Fruit fly (Drosophila melanogaster): ENCODE results near the gene CG10654.

Gene CG10654

dm6 chr3L:12490418-12491035 is 17.1 kb downstream of the CG10654 start, which contains the start of gene CG10660 (continued):
- peak; percentile 73 for TF ChIP-seq CG4707 (GFP tag; optimal IDR thresholded peaks at IDR 0.05)
- TF ChIP-seq sim (GFP tag; IDR thresholded peaks at IDR 0.05), result peak; percentile 85
- peak; percentile 59 for TF ChIP-seq Adf1 (GFP tag; IDR thresholded peaks at IDR 0.05)
- TF ChIP-seq disco-r (GFP tag; optimal IDR thresholded peaks at IDR 0.05), result no peak
- peak; percentile 94 for TF ChIP-seq CG7839 (tag; optimal IDR thresholded peaks at IDR 0.05)
- TF ChIP-seq CG16813 (GFP tag; IDR thresholded peaks at IDR 0.05; ENCODE audit: partially characterized antibody), result no peak
- peak; percentile 73 for TF ChIP-seq CG7357 (GFP tag; IDR thresholded peaks at IDR 0.05)
- TF ChIP-seq klu (GFP tag; IDR thresholded peaks at IDR 0.05), result peak; percentile 23; the same call in 1 of the 2 replicates
- peak; percentile 81 for TF ChIP-seq Fer3 (tag; optimal IDR thresholded peaks at IDR 0.05)
- no peak for TF ChIP-seq HLHmδ (GFP tag; optimal IDR thresholded peaks at IDR 0.05)
- TF ChIP-seq CkIIα-i1 (GFP tag; IDR thresholded peaks at IDR 0.05), result peak; percentile 19; the same call in 1 of the 2 replicates
- TF ChIP-seq Oaz (GFP tag; IDR thresholded peaks at IDR 0.05), result peak; percentile 76
- TF ChIP-seq tna (GFP tag; IDR thresholded peaks at IDR 0.05; ENCODE audit: partially characterized antibody), result no peak
- TF ChIP-seq ems (GFP tag; optimal IDR thresholded peaks at IDR 0.05), result peak; percentile 61
- peak; percentile 67 for TF ChIP-seq chn (GFP tag; optimal IDR thresholded peaks at IDR 0.05)
- TF ChIP-seq CG32772 (GFP tag; IDR thresholded peaks at IDR 0.05), result peak; percentile 77
- TF ChIP-seq HmgD (GFP tag; optimal IDR thresholded peaks at IDR 0.05), result no peak
- TF ChIP-seq insv (GFP tag; optimal IDR thresholded peaks at IDR 0.05), result no peak
- TF ChIP-seq CG18262 (tag; optimal IDR thresholded peaks at IDR 0.05), result peak; percentile 88
- peak; percentile 88 for TF ChIP-seq lilli (GFP tag; optimal IDR thresholded peaks at IDR 0.05)
- TF ChIP-seq CG17186 (GFP tag; optimal IDR thresholded peaks at IDR 0.05), result peak; percentile 49
- peak; percentile 77 for TF ChIP-seq CG4854 (GFP tag; optimal IDR thresholded peaks at IDR 0.05)
- TF ChIP-seq CG18764 (GFP tag; optimal IDR thresholded peaks at IDR 0.05), result peak; percentile 67
- TF ChIP-seq tgo (GFP tag; IDR thresholded peaks at IDR 0.05), result peak; percentile 80
- TF ChIP-seq CG12769 (tag; optimal IDR thresholded peaks at IDR 0.05), result peak; percentile 90
- TF ChIP-seq CG10274 (GFP tag; optimal IDR thresholded peaks at IDR 0.05), result peak; percentile 12
- peak; percentile 61 for TF ChIP-seq D19B (GFP tag; optimal IDR thresholded peaks at IDR 0.05)
- 0 out of 2 replicates have a peak, but pooled peaks have one; percentile 11 for TF ChIP-seq Lim3 (GFP tag; IDR thresholded peaks at IDR 0.05)
- TF ChIP-seq nerfin-1 (tag; optimal IDR thresholded peaks at IDR 0.05), result peak; percentile 70
- peak; percentile 71 to 94 for TF ChIP-seq Hr51 (GFP tag; optimal IDR thresholded peaks at IDR 0.05)
- TF ChIP-seq Jarid2 (GFP tag; optimal IDR thresholded peaks at IDR 0.05), result peak; percentile 62
- TF ChIP-seq pan (optimal IDR thresholded peaks at IDR 0.05), result no peak
- peak in 1 of 2 experiments; percentile 87 for TF ChIP-seq pan (GFP tag; optimal IDR thresholded peaks at IDR 0.05 in 1 of 2, IDR thresholded peaks at IDR 0.05 in 1 of 2)
- TF ChIP-seq corto (GFP tag; optimal IDR thresholded peaks at IDR 0.05), result peak; percentile 83
- peak; percentile 92 for TF ChIP-seq HLH3B (GFP tag; IDR thresholded peaks at IDR 0.05)
- TF ChIP-seq CG17328 (GFP tag; IDR thresholded peaks at IDR 0.05), result peak; percentile 93
- TF ChIP-seq CG11093 (GFP tag; IDR thresholded peaks at IDR 0.05), result peak; percentile 70; the same call in 2 of the 3 replicates
- peak; percentile 67 for TF ChIP-seq NC2β (GFP tag; optimal IDR thresholded peaks at IDR 0.05)
- TF ChIP-seq CG17359 (tag; optimal IDR thresholded peaks at IDR 0.05), result peak; percentile 91
- peak; percentile 22 for TF ChIP-seq exex (tag; optimal IDR thresholded peaks at IDR 0.05)
- no peak for TF ChIP-seq sna (GFP tag; IDR thresholded peaks at IDR 0.05; ENCODE audit: partially characterized antibody)
- no peak for TF ChIP-seq hb (GFP tag; IDR thresholded peaks at IDR 0.05; ENCODE audit: partially characterized antibody)
- TF ChIP-seq Aef1 (GFP tag; IDR thresholded peaks at IDR 0.05), result peak; percentile 81
- TF ChIP-seq cg (GFP tag; optimal IDR thresholded peaks at IDR 0.05), result peak; percentile 11
- TF ChIP-seq ken (GFP tag; IDR thresholded peaks at IDR 0.05), result peak; percentile 86
- peak; percentile 84 for TF ChIP-seq CG14014 (GFP tag; IDR thresholded peaks at IDR 0.05)
- TF ChIP-seq CG10565 (GFP tag; optimal IDR thresholded peaks at IDR 0.05), result peak; percentile 50
- peak; percentile 85 for TF ChIP-seq Ssrp (tag; optimal IDR thresholded peaks at IDR 0.05)
- peak; percentile 63 for TF ChIP-seq CG8944 (GFP tag; optimal IDR thresholded peaks at IDR 0.05)
